Fruit fly (Drosophila melanogaster): Measurements from ENCODE around the gene Gr93b.

The Gr93b gene

DNA sequence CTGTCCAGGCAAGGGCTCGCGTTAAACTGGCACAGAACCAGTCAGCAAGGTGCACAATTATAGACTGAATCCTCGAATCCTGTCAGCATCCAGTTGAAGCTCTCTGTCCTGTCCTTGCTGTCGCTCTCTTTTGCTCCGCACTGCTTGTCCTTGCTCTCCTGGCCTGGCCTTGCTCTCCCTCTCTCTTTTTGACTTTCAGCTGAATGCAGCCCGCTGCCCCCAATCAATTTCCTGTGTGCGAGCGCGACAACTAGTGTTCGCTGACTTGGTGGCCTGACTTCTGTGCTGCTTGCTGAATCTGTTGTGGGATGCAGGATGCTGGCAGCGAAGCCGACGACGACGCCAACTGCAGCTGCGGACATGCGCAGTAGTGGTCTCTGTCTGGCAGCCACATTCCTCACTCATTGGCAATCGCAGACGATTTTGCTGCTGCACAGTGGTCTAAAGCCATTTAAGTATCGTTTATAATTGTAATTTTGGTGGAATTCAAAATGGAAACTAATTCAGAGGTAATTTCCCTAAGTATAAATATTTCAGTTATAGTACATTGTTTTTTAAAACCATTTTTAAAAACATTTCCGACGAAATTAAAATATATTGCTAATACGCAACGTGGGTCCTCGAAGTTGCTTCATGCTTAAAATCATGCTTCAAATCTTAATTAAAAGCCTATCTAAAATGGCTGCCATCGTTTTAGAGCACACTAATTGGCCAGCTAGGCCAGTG, 34.8 kb downstream of the Gr93b start (continued):
- TF ChIP-seq CG13296 (GFP tag; optimal IDR thresholded peaks at IDR 0.05) (peak; percentile 30), CG7786 (GFP tag; optimal IDR thresholded peaks at IDR 0.05) (no peak), CG9437 (GFP tag; optimal IDR thresholded peaks at IDR 0.05) (peak; percentile 6)

DNA sequence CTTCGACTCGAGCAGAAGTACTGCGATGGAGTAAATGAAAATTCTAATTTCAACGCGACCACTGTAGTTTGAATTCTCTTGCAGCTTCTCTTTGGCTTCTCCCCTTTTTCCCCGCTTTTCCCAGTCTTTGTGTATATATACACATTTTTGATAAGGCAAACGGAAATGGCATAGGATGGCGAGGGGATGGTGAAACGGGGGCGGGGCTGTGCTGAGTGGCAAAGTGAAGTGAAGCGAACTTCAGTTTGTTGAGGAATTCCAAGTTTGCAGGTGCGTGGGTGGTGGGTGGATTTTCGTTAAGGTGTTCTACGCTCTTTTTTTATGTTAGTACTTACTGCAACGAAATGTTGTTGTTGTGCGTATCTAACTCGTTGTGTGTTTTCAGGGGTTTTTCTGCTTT, 36.3 kb downstream of the Gr93b start:
- TF ChIP-seq usp (GFP tag; optimal IDR thresholded peaks at IDR 0.05) (no peak), CG18011 (GFP tag; optimal IDR thresholded peaks at IDR 0.05) (no peak), Chrac-16 (GFP tag; optimal IDR thresholded peaks at IDR 0.05) (no peak), CG1024 (GFP tag; IDR thresholded peaks at IDR 0.05) (no peak), CG10543 (GFP tag; optimal IDR thresholded peaks at IDR 0.05) (no peak), sd (tag; optimal IDR thresholded peaks at IDR 0.05) (peak; percentile 13), nerfin-1 (tag; optimal IDR thresholded peaks at IDR 0.05) (peak; percentile 68), crol (GFP tag; IDR thresholded peaks at IDR 0.05) (peak; percentile 59)

DNA sequence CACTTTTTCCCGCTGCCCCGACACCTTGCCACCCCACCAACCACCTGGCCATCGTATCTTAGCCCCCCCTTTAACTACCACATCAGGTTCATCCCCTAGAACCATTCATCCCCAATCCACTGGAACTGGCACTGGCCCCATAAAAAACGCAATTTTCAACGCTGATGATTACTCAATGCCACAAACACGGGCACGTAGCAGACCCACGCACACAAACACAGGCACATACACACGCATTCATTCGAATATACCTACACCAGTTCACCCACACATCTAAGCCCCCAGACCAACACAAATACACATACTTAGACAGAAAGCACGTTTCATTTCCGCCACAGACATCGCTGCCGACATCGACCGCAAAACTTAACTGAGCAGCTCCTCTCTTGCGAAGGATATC, 49.8 kb downstream of the Gr93b start:
- TF ChIP-seq wek (GFP tag; optimal IDR thresholded peaks at IDR 0.05) (no peak), maf-S (GFP tag; optimal IDR thresholded peaks at IDR 0.05) (no peak), NC2β (GFP tag; optimal IDR thresholded peaks at IDR 0.05) (no peak), CG13287 (GFP tag; IDR thresholded peaks at IDR 0.05; ENCODE audit: partially characterized antibody) (no peak), CG7928 (GFP tag; optimal IDR thresholded peaks at IDR 0.05) (no peak), tx (GFP tag; optimal IDR thresholded peaks at IDR 0.05) (no peak), GATAe (GFP tag; conservative IDR thresholded peaks at IDR 0.05) (no peak), lola (GFP tag; optimal IDR thresholded peaks at IDR 0.05) (no peak), chinmo (GFP tag; IDR thresholded peaks at IDR 0.05; ENCODE audit: partially characterized antibody) (no peak), ap (GFP tag; IDR thresholded peaks at IDR 0.05) (no peak), CG11456 (GFP tag; IDR thresholded peaks at IDR 0.05) (no peak), CG8478 (optimal IDR thresholded peaks at IDR 0.05) (peak; percentile 55), CG42726 (GFP tag; IDR thresholded peaks at IDR 0.05; ENCODE audit: partially characterized antibody) (no peak), TFAM (GFP tag; optimal IDR thresholded peaks at IDR 0.05) (no peak), cg (GFP tag; optimal IDR thresholded peaks at IDR 0.05) (peak; percentile 62), CG8281 (tag; optimal IDR thresholded peaks at IDR 0.05) (no peak), CG11093 (GFP tag; IDR thresholded peaks at IDR 0.05) (no peak), Nf-YA (GFP tag; IDR thresholded peaks at IDR 0.05) (no peak), p53 (GFP tag; optimal IDR thresholded peaks at IDR 0.05) (no peak), ems (GFP tag; optimal IDR thresholded peaks at IDR 0.05) (no peak), Six4 (GFP tag; optimal IDR thresholded peaks at IDR 0.05) (no peak), dati (GFP tag; IDR thresholded peaks at IDR 0.05) (no peak), ara (GFP tag; IDR thresholded peaks at IDR 0.05) (no peak), CG30020 (tag; optimal IDR thresholded peaks at IDR 0.05) (no peak), CG15073 (GFP tag; optimal IDR thresholded peaks at IDR 0.05) (no peak), grn (GFP tag; optimal IDR thresholded peaks at IDR 0.05) (no peak), abd-A (tag; optimal IDR thresholded peaks at IDR 0.05) (peak; percentile 96), MTF-1 (GFP tag; optimal IDR thresholded peaks at IDR 0.05; ENCODE audit: borderline replicate concordance) (no peak), Deaf1 (tag; optimal IDR thresholded peaks at IDR 0.05) (no peak), CG3847 (GFP tag; IDR thresholded peaks at IDR 0.05) (no peak), CG14014 (GFP tag; IDR thresholded peaks at IDR 0.05) (no peak), CG4617 (GFP tag; optimal IDR thresholded peaks at IDR 0.05; ENCODE audit: borderline replicate concordance) (no peak), crol (GFP tag; IDR thresholded peaks at IDR 0.05) (0 out of 2 replicates have a peak, but pooled peaks have one; percentile 43), NK7.1 (GFP tag; optimal IDR thresholded peaks at IDR 0.05) (no peak), Adf1 (GFP tag; IDR thresholded peaks at IDR 0.05) (peak; percentile 22; the same call in 1 of the 2 replicates), Taf1 (GFP tag; IDR thresholded peaks at IDR 0.05) (no peak), Ets65A (GFP tag) (peak; percentile 60), lbe (GFP tag; optimal IDR thresholded peaks at IDR 0.05) (no peak)
